Worm (Caenorhabditis elegans) whole organism, L2 larva: ENCODE results near the gene ttc-7.

Experiments
- R02D3.7 ChIP-seq: fragments of 150-350 bp; optimal IDR thresholded peaks from 2 replicates; lab custom pipeline; 2014; ENCODE audit warnings: missing biosample characterization, missing genetic modification characterization
- mbf-1 ChIP-seq: sonication (generic microtip); optimal IDR thresholded peaks from 2 replicates; lab custom pipeline; 2017; ENCODE audit warnings: missing biosample characterization, missing genetic modification characterization
- nhr-23 ChIP-seq: fragments of 150-350 bp; optimal IDR thresholded peaks from 2 replicates; lab custom pipeline; 2014; ENCODE audit warnings: missing biosample characterization, missing genetic modification reagents, missing genetic modification characterization

DNA sequence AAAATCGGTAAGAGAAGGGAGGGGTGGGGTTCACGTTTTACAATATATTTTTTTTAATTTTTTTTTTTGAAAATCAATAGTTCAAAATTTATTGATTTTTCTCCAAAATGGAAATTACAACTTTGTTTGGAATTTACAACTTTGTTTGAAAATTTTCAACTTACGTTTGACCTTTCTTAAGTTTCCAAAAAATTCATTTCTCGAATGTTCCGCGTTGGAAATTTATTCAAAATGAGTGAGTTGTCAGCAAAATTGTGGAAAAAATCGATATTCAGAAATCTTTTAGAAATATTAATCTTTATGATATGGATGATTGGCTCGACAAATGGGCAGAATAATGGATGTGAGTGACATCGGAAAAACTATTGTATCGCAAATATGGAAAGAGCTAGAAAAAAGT lies 27.1 kb downstream of the ttc-7 start, which contains the start of gene B0524.3:
- no peak for TF ChIP-seq mbf-1 (tag; lab: Kevin White, UChicago)
- TF ChIP-seq R02D3.7 (tag; lab: Kevin White, UChicago), result no peak
- TF ChIP-seq nhr-23 (tag; lab: Kevin White, UChicago), result no peak
